Worm (Caenorhabditis elegans) whole organism, L3 larva: ENCODE measurements around the gene irld-51.

Experiments used
- hmg-11 ChIP-seq: sonication (generic microtip); optimal IDR thresholded peaks from 2 replicates; lab custom pipeline; 2016; ENCODE audit warnings: missing genetic modification characterization, missing compliant biosample characterization
- mdl-1 ChIP-seq: fragments of 150-350 bp; optimal IDR thresholded peaks from 2 replicates; lab custom pipeline; 2014; ENCODE audit warnings: missing biosample characterization, missing genetic modification characterization
- mml-1 ChIP-seq: fragments of 150-350 bp; sonication (generic microtip); optimal IDR thresholded peaks from 3 replicates; lab custom pipeline; 2014; ENCODE audit warnings: missing biosample characterization, missing genetic modification characterization
- nhr-28 ChIP-seq: fragments of 150-350 bp; optimal IDR thresholded peaks from 2 replicates; lab custom pipeline; 2014; ENCODE audit warnings: missing biosample characterization, missing genetic modification characterization

ce11 chrII:2990089-2990488 lies 37.6 kb upstream of the irld-51 start:
- TF ChIP-seq nhr-28: no peak
- TF ChIP-seq mdl-1 (tag; lab: Kevin White, UChicago): no peak
- TF ChIP-seq hmg-11 (tag; lab: Kevin White, UChicago): no peak
- TF ChIP-seq mml-1 (tag; lab: Kevin White, UChicago): no peak
